Fruit fly (Drosophila melanogaster) whole organism: ENCODE measurements around the gene Exd2.

ENCODE experiments used
- CG8478 ChIP-seq: fragments of >200 bp; optimal IDR thresholded peaks from 2 replicates; lab custom pipeline; 2018; ENCODE audit warnings: inconsistent platforms
- pan ChIP-seq: fragments of >200 bp; optimal IDR thresholded peaks from 2 replicates; lab custom pipeline; 2017
- psq ChIP-seq: fragments of >200 bp; optimal IDR thresholded peaks from 2 replicates; lab custom pipeline; 2017
- usp ChIP-seq: fragments of >200 bp; optimal IDR thresholded peaks from 2 replicates; lab custom pipeline; 2017; ENCODE audit warnings: missing biosample characterization, missing genetic modification characterization, mixed read lengths

DNA sequence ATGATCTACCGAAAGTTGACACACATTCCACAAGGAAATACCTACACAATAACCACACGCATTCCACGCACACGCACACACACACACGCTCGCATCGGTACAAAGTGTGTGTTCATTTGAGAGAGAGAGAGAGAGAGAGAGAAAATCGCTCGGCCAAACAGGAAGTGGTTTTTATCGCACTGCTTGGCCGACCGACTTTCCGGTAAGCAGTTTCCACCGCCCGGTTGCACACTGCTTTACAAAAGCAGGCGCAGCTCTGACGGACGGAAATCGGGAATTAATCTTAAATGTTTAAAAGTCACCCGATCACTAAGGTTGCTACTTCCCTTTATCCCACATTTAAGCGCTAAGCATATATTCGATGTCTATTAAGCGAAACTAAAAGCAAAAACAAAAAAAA, 42.7 kb downstream of the Exd2 start:
- TF ChIP-seq psq (lab: Kevin White, UChicago): no peak
- TF ChIP-seq CG8478 (lab: Kevin White, UChicago): no peak
- TF ChIP-seq usp: no peak
- TF ChIP-seq pan (lab: Kevin White, UChicago): no peak
